Worm (Caenorhabditis elegans): ENCODE results near the gene wrt-2.

DNA sequence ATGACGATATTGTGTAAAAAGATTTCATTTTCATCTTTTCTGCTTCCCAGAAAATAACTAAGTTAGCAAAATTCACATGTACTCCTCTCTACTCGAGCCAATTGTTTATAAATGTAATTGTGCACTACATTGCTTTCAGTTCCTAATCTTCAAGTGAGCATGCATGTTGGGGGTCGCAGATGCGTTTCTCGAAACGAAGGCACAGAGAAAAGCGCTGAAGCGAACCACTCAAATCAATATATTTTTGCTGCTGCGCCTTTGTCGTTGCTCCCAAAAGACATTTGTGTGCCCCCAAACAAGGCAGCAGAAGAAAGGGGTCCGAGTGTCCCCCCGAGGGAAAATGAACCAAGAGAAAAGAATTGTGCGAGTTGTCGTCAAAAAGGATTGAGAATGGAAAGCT is 32.1 kb upstream of the wrt-2 start:
- TF ChIP-seq fkh-2 (tag; optimal IDR thresholded peaks at IDR 0.05), result no peak
- TF ChIP-seq nhr-76 (tag; optimal IDR thresholded peaks at IDR 0.05), result no peak
- no peak for TF ChIP-seq jun-1 (tag; optimal IDR thresholded peaks at IDR 0.05)
- no peak for TF ChIP-seq ztf-11 (tag; optimal IDR thresholded peaks at IDR 0.05)
- TF ChIP-seq ama-1 (optimal IDR thresholded peaks at IDR 0.05), result no peak
- TF ChIP-seq ZK546.5 (tag; optimal IDR thresholded peaks at IDR 0.05), result no peak
- peak; percentile 12 for TF ChIP-seq fkh-10 (GFP tag; optimal IDR thresholded peaks at IDR 0.05)
- no peak for TF ChIP-seq nhr-12 (tag; optimal IDR thresholded peaks at IDR 0.05)
- TF ChIP-seq mdl-1 (tag; optimal IDR thresholded peaks at IDR 0.05), result no peak
- no peak for TF ChIP-seq nhr-25 (tag; optimal IDR thresholded peaks at IDR 0.05)
- TF ChIP-seq pha-4 (tag; optimal IDR thresholded peaks at IDR 0.05), result no peak
